Worm (Caenorhabditis elegans) whole organism, L2 larva: ENCODE measurements around the gene F13A7.14.

Experiments used
- C34F6.9 ChIP-seq: fragments of 150-350 bp; optimal IDR thresholded peaks from 2 replicates; lab custom pipeline; 2014; ENCODE audit warnings: missing biosample characterization, missing genetic modification characterization
- F13H6.1 ChIP-seq: sonication (generic microtip); optimal IDR thresholded peaks from 2 replicates; lab custom pipeline; 2016; ENCODE audit warnings: missing genetic modification characterization, missing compliant biosample characterization
- R02D3.7 ChIP-seq: fragments of 150-350 bp; optimal IDR thresholded peaks from 2 replicates; lab custom pipeline; 2014; ENCODE audit warnings: missing biosample characterization, missing genetic modification characterization
- Y55F3AM.14 ChIP-seq: fragments of 200-800 bp; sonication (Bioruptor generic); optimal IDR thresholded peaks from 2 replicates; lab custom pipeline; 2018; ENCODE audit warnings: mild to moderate bottlenecking, missing genetic modification characterization, missing compliant biosample characterization
- ZK546.5 ChIP-seq: sonication (generic microtip); optimal IDR thresholded peaks from 2 replicates; lab custom pipeline; 2017; ENCODE audit warnings: missing biosample characterization, missing genetic modification characterization
- alr-1 ChIP-seq: fragments of 150-350 bp; optimal IDR thresholded peaks from 2 replicates; lab custom pipeline; 2014; ENCODE audit warnings: missing biosample characterization, missing genetic modification characterization
- aly-2 ChIP-seq: fragments of 150-350 bp; optimal IDR thresholded peaks from 2 replicates; lab custom pipeline; 2014; ENCODE audit warnings: missing biosample characterization, missing genetic modification characterization
- ama-1 ChIP-seq: fragments of 150-350 bp; optimal IDR thresholded peaks from 2 replicates; lab custom pipeline; 2018; ENCODE audit warnings: inconsistent platforms
- ceh-16 ChIP-seq: fragments of 150-350 bp; optimal IDR thresholded peaks from 2 replicates; lab custom pipeline; 2014; ENCODE audit warnings: missing biosample characterization, missing genetic modification characterization
- ceh-82 ChIP-seq: fragments of 150-350 bp; optimal IDR thresholded peaks from 2 replicates; lab custom pipeline; 2014; ENCODE audit warnings: missing biosample characterization, missing genetic modification characterization
- crh-2 ChIP-seq: sonication (generic microtip); optimal IDR thresholded peaks from 2 replicates; lab custom pipeline; 2017; ENCODE audit warnings: missing biosample characterization, missing genetic modification characterization
- dmd-4 ChIP-seq: sonication (generic microtip); optimal IDR thresholded peaks from 2 replicates; lab custom pipeline; 2017; ENCODE audit warnings: missing biosample characterization, missing genetic modification characterization
- egl-27 ChIP-seq: sonication (generic microtip); optimal IDR thresholded peaks from 3 replicates; lab custom pipeline; 2017; ENCODE audit warnings: missing biosample characterization, missing genetic modification reagents, missing genetic modification characterization
- elt-1 ChIP-seq: fragments of 150-350 bp; optimal IDR thresholded peaks from 2 replicates; lab custom pipeline; 2014; ENCODE audit warnings: missing biosample characterization, missing genetic modification characterization
- elt-3 ChIP-seq: sonication (generic microtip); optimal IDR thresholded peaks from 2 replicates; lab custom pipeline; 2017; ENCODE audit warnings: missing biosample characterization, missing genetic modification characterization
- fos-1 ChIP-seq: fragments of 150-350 bp; optimal IDR thresholded peaks from 2 replicates; lab custom pipeline; 2014; ENCODE audit warnings: missing biosample characterization, missing genetic modification characterization
- gmeb-1 ChIP-seq: fragments of 150-350 bp; optimal IDR thresholded peaks from 2 replicates; lab custom pipeline; 2014; ENCODE audit warnings: missing biosample characterization, missing genetic modification characterization
- lin-13 ChIP-seq: fragments of 150-350 bp; optimal IDR thresholded peaks from 2 replicates; lab custom pipeline; 2014; ENCODE audit warnings: missing biosample characterization, missing genetic modification reagents, missing genetic modification characterization
- lin-39 ChIP-seq: fragments of 150-350 bp; optimal IDR thresholded peaks from 2 replicates; lab custom pipeline; 2014; ENCODE audit warnings: missing biosample characterization, missing genetic modification reagents, missing genetic modification characterization
- lsy-2 ChIP-seq, 2 experiments: fragments of 150-350 bp in 1 of 2; sonication (generic microtip) in 1 of 2; optimal IDR thresholded peaks; 2 replicates each; lab custom pipeline; 2014 to 2017; ENCODE audit warnings: missing biosample characterization in 2 of 2, missing genetic modification characterization in 2 of 2
- mab-5 ChIP-seq: fragments of 150-350 bp; optimal IDR thresholded peaks from 2 replicates; lab custom pipeline; 2014; ENCODE audit warnings: missing biosample characterization, missing genetic modification characterization
- mdl-1 ChIP-seq, 2 experiments: fragments of 150-350 bp in 1 of 2; sonication (generic microtip) in 1 of 2; optimal IDR thresholded peaks; 2 replicates each; lab custom pipeline; 2017; ENCODE audit warnings: missing biosample characterization in 2 of 2, missing genetic modification characterization in 2 of 2
- nhr-10 ChIP-seq: sonication (generic microtip); optimal IDR thresholded peaks from 2 replicates; lab custom pipeline; 2017; ENCODE audit warnings: missing biosample characterization, missing genetic modification characterization
- nhr-11 ChIP-seq: fragments of 150-350 bp; optimal IDR thresholded peaks from 2 replicates; lab custom pipeline; 2014; ENCODE audit warnings: missing biosample characterization, missing genetic modification characterization
- nhr-12 ChIP-seq: fragments of 150-350 bp; optimal IDR thresholded peaks from 2 replicates; lab custom pipeline; 2014; ENCODE audit warnings: missing biosample characterization, missing genetic modification characterization
- nhr-23 ChIP-seq: fragments of 150-350 bp; optimal IDR thresholded peaks from 2 replicates; lab custom pipeline; 2014; ENCODE audit warnings: missing biosample characterization, missing genetic modification reagents, missing genetic modification characterization
- nhr-237 ChIP-seq: fragments of 150-350 bp; optimal IDR thresholded peaks from 2 replicates; lab custom pipeline; 2014; ENCODE audit warnings: missing biosample characterization, missing genetic modification characterization
- nhr-25 ChIP-seq: fragments of 150-350 bp; sonication (generic microtip); optimal IDR thresholded peaks from 3 replicates; lab custom pipeline; 2014; ENCODE audit warnings: missing biosample characterization, missing genetic modification characterization
- nhr-6 ChIP-seq: fragments of 150-350 bp; optimal IDR thresholded peaks from 2 replicates; lab custom pipeline; 2014; ENCODE audit warnings: missing biosample characterization, missing genetic modification characterization
- sem-4 ChIP-seq: fragments of 150-350 bp; optimal IDR thresholded peaks from 2 replicates; lab custom pipeline; 2014; ENCODE audit warnings: missing biosample characterization, missing genetic modification reagents, missing genetic modification characterization
- sma-3 ChIP-seq: sonication (generic microtip); optimal IDR thresholded peaks from 2 replicates; lab custom pipeline; 2016; ENCODE audit warnings: missing genetic modification reagents, missing genetic modification characterization, missing compliant biosample characterization
- sma-9 ChIP-seq, 2 experiments: fragments of 150-350 bp in 1 of 2; sonication (generic microtip) in 1 of 2; optimal IDR thresholded peaks; 2 replicates each; lab custom pipeline; 2014 to 2016; ENCODE audit warnings: missing genetic modification characterization in 2 of 2, mild to moderate bottlenecking in 1 of 2, missing biosample characterization in 1 of 2, missing compliant biosample characterization in 1 of 2, missing genetic modification reagents in 1 of 2, moderate library complexity in 1 of 2
- unc-55 ChIP-seq: fragments of 150-350 bp; sonication (generic microtip); optimal IDR thresholded peaks from 3 replicates; lab custom pipeline; 2014; ENCODE audit warnings: missing biosample characterization, missing genetic modification reagents, missing genetic modification characterization
- unc-62 ChIP-seq: fragments of 150-350 bp; optimal IDR thresholded peaks from 2 replicates; lab custom pipeline; 2014; ENCODE audit warnings: missing biosample characterization, missing genetic modification reagents, missing genetic modification characterization
- zag-1 ChIP-seq: fragments of 150-350 bp; optimal IDR thresholded peaks from 2 replicates; lab custom pipeline; 2014; ENCODE audit warnings: missing biosample characterization, missing genetic modification characterization
- ztf-1 ChIP-seq: fragments of 200-800 bp; sonication (Bioruptor generic); conservative IDR thresholded peaks from 2 replicates; pipeline ENCODE4 v1.3.6; 2022; ENCODE audit warnings: missing genetic modification characterization, missing compliant biosample characterization
- ztf-11 ChIP-seq: sonication (generic microtip); optimal IDR thresholded peaks from 2 replicates; lab custom pipeline; 2017; ENCODE audit warnings: missing biosample characterization, missing genetic modification characterization
- ztf-4 ChIP-seq: fragments of 150-350 bp; optimal IDR thresholded peaks from 2 replicates; lab custom pipeline; 2014; ENCODE audit warnings: missing biosample characterization, missing genetic modification characterization

F13A7.14 gene

ce11 chrV:16407663-16408062 lies 6.0 kb downstream of the F13A7.14 start, which contains the start of gene F26D2.3:
Gene F26D2.3 (plus strand): TSS chrV:16407963.
- TF ChIP-seq ceh-16 (no peak), nhr-11 (tag; lab: Kevin White, UChicago) (no peak), sma-3 (no peak), mab-5 (tag; lab: Kevin White, UChicago) (no peak), egl-27 (tag; lab: Kevin White, UChicago) (no peak), ztf-11 (tag; lab: Kevin White, UChicago) (no peak), lin-13 (no peak), nhr-6 (tag; lab: Kevin White, UChicago) (no peak), ama-1 (lab: Kevin White, UChicago) (no peak), nhr-23 (tag; lab: Kevin White, UChicago) (no peak), sem-4 (tag; lab: Kevin White, UChicago) (no peak), zag-1 (tag; lab: Kevin White, UChicago) (no peak), ztf-4 (tag; lab: Kevin White, UChicago) (no peak), elt-1 (tag; lab: Kevin White, UChicago) (no peak)

DNA sequence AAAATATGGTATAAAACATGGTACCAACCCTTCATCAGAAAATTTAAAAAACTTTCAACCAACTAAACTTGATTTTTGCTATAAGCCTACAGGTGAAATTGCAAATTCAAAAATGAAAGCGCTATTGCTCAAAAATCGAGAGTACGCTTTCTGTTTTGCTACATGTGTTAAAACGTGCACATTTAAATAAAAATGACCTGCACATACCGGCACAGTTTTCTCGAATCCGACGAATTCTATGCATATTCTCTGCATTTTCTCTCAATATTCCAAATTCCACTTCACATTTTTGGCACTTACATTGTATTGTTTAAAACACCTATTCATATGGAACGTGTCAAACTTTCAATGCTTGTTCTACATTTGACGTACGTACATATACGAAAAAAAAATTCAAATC lies 8.8 kb downstream of the F13A7.14 start, which contains the start of gene srh-145:
Gene srh-145 (plus strand): TSS at position 193 of the 400 bp plus-strand sequence.
- TF ChIP-seq nhr-25 (tag; lab: Kevin White, UChicago) (no peak), lin-13 (no peak), C34F6.9 (no peak), mdl-1 (tag; optimal IDR thresholded peaks at IDR 0.05; lab: Kevin White, UChicago) (no peak), nhr-10 (tag; lab: Kevin White, UChicago) (no peak), ztf-4 (tag; lab: Kevin White, UChicago) (no peak), sem-4 (tag; lab: Kevin White, UChicago) (no peak), ZK546.5 (tag; lab: Kevin White, UChicago) (no peak), fos-1 (tag; lab: Kevin White, UChicago) (no peak), gmeb-1 (tag; lab: Kevin White, UChicago) (no peak), unc-55 (GFP tag; lab: Kevin White, UChicago) (no peak), elt-3 (tag; lab: Kevin White, UChicago) (no peak), aly-2 (tag; lab: Kevin White, UChicago) (no peak), ama-1 (lab: Kevin White, UChicago) (no peak), ztf-1 (GFP tag; lab: Robert Waterston, UW) (no peak), R02D3.7 (no peak), nhr-12 (tag; lab: Kevin White, UChicago) (no peak), F13H6.1 (tag; lab: Kevin White, UChicago) (no peak)
- TF ChIP-seq, all 48 proteins: peak for 0

- TF ChIP-seq mdl-1 (tag; optimal IDR thresholded peaks at IDR 0.05; lab: Kevin White, UChicago) (no peak), unc-55 (GFP tag; lab: Kevin White, UChicago) (no peak), gmeb-1 (tag; lab: Kevin White, UChicago) (no peak), ceh-82 (tag; lab: Kevin White, UChicago) (no peak), unc-62 (GFP tag; lab: Kevin White, UChicago) (no peak), nhr-23 (tag; lab: Kevin White, UChicago) (no peak)
These were observed 15.3 kb downstream of the F13A7.14 start, which contains the start of gene str-55 for ce11 chrV:16417014-16417413. Gene str-55 (minus strand): TSS chrV:16417114.

- TF ChIP-seq lin-13 (no peak), nhr-237 (tag; lab: Kevin White, UChicago) (no peak), ceh-16 (no peak), lsy-2 (tag; optimal IDR thresholded peaks at IDR 0.05; lab: Kevin White, UChicago) (no peak), dmd-4 (tag; lab: Kevin White, UChicago) (no peak)
These were observed 18.1 kb downstream of the F13A7.14 start, which contains the start of gene F26D2.16 for ce11 chrV:16419769-16420168. Gene F26D2.16 (minus strand): TSS chrV:16419869.

- no peak for TF ChIP-seq Y55F3AM.14 (GFP tag; lab: Kevin White, UChicago)
- no peak for TF ChIP-seq crh-2 (tag; lab: Kevin White, UChicago)
- TF ChIP-seq lsy-2 (tag; optimal IDR thresholded peaks at IDR 0.05; lab: Kevin White, UChicago) = no peak
- TF ChIP-seq sma-9 (GFP tag; optimal IDR thresholded peaks at IDR 0.05; lab: Kevin White, UChicago) = no peak
- TF ChIP-seq sma-9 (tag; optimal IDR thresholded peaks at IDR 0.05; lab: Kevin White, UChicago) = no peak
- TF ChIP-seq sem-4 (tag; lab: Kevin White, UChicago) = no peak
- TF ChIP-seq alr-1 = no peak
- no peak for TF ChIP-seq lin-39 (tag; lab: Kevin White, UChicago)
- no peak for TF ChIP-seq nhr-25 (tag; lab: Kevin White, UChicago)
- TF ChIP-seq ceh-82 (tag; lab: Kevin White, UChicago) = no peak
- TF ChIP-seq ztf-11 (tag; lab: Kevin White, UChicago) = no peak
- no peak for TF ChIP-seq nhr-12 (tag; lab: Kevin White, UChicago)
- no peak for TF ChIP-seq mdl-1 (tag; optimal IDR thresholded peaks at IDR 0.05; lab: Kevin White, UChicago)
These were observed 19.0 kb downstream of the F13A7.14 start, which contains the start of gene srw-48 for ce11 chrV:16420696-16421095. Gene srw-48 (plus strand): TSS chrV:16420996.
